Fruit fly (Drosophila melanogaster): Measurements from ENCODE around the gene png.

png gene

DNA sequence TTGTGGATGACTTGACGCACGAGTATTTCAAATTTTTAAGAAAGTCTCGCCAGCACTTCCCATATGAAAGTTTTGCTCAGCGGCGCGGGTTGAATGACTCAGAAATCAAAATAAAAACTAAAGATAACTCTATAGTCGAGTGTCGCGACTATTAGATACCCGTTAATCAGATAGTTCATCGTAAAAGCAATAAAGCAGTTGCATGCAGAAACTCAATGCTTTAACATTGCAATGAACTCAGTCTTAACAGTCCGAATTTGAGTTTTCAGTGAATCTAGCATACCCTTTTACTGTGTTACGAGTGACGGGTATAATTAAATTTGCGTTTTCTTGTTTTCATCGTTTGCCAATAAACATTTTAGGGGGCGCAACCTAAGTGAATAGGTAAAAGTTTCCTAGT lies 46.2 kb downstream of the png start:
- TF ChIP-seq CrebB (tag; optimal IDR thresholded peaks at IDR 0.05) (no peak), D19B (GFP tag; optimal IDR thresholded peaks at IDR 0.05) (peak; percentile 13), gem (tag; optimal IDR thresholded peaks at IDR 0.05) (peak; percentile 7), dmrt99B (tag; optimal IDR thresholded peaks at IDR 0.05) (peak; percentile 25), CG32772 (GFP tag; IDR thresholded peaks at IDR 0.05) (0 out of 2 replicates have a peak, but pooled peaks have one; percentile 11), CG17359 (tag; optimal IDR thresholded peaks at IDR 0.05) (peak; percentile 10), CG14860 (GFP tag; IDR thresholded peaks at IDR 0.05; ENCODE audit: partially characterized antibody) (no peak), Nf-YA (GFP tag; IDR thresholded peaks at IDR 0.05) (no peak), CG11247 (GFP tag; IDR thresholded peaks at IDR 0.05) (no peak), Spps (tag; optimal IDR thresholded peaks at IDR 0.05) (no peak), CG15696 (tag; optimal IDR thresholded peaks at IDR 0.05) (no peak), Atf3 (GFP tag; optimal IDR thresholded peaks at IDR 0.05) (no peak), CG1603 (tag; optimal IDR thresholded peaks at IDR 0.05) (peak; percentile 33), Sox102F (GFP tag; optimal IDR thresholded peaks at IDR 0.05) (peak; percentile 59), ci (GFP tag; IDR thresholded peaks at IDR 0.05) (peak; percentile 50; the same call in 2 of the 3 replicates), Med (GFP tag) (peak; percentile 49), zfh1 (GFP tag; IDR thresholded peaks at IDR 0.05) (0 out of 3 replicates have a peak, but pooled peaks have one; percentile 21), ken (GFP tag; IDR thresholded peaks at IDR 0.05) (0 out of 3 replicates have a peak, but pooled peaks have one; percentile 33)

DNA sequence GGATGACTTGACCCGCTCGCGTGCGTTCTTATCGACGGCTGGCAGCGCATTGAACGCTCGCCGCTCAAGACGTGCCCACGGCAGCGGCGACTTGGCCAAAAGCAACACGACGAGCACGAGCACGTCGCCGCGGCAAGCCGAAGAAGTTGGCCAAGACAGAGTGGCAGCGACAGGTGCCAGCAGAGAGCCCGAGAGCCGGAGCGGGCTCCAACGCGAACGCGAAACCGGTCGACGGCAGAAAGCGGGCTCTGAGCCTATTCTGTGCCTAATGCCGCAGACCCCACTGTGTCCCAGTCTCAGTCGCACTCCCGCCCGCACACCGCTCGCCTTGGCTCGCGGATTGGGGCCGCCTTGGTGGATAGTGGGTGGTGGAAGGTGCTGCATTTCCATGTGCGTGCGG lies 49.0 kb downstream of the png start:
- TF ChIP-seq nerfin-1 (tag; optimal IDR thresholded peaks at IDR 0.05) (no peak), CG12155 (GFP tag; optimal IDR thresholded peaks at IDR 0.05) (no peak), CG2712 (tag; optimal IDR thresholded peaks at IDR 0.05) (no peak), Ada2b (GFP tag; IDR thresholded peaks at IDR 0.05) (no peak), CG17612 (GFP tag; IDR thresholded peaks at IDR 0.05) (no peak), bowl (GFP tag; IDR thresholded peaks at IDR 0.05) (no peak), sens (GFP tag) (no peak), Adf1 (GFP tag; IDR thresholded peaks at IDR 0.05) (peak; percentile 30; the same call in 1 of the 2 replicates), unc-4 (GFP tag; IDR thresholded peaks at IDR 0.05; ENCODE audit: partially characterized antibody) (no peak), HLH4C (GFP tag; IDR thresholded peaks at IDR 0.05; ENCODE audit: partially characterized antibody) (no peak), CG7745 (tag; optimal IDR thresholded peaks at IDR 0.05) (no peak), chif (GFP tag; optimal IDR thresholded peaks at IDR 0.05) (no peak), slou (GFP tag; optimal IDR thresholded peaks at IDR 0.05) (no peak), mam (GFP tag; optimal IDR thresholded peaks at IDR 0.05) (no peak), amos (GFP tag; IDR thresholded peaks at IDR 0.05; ENCODE audit: partially characterized antibody) (no peak), Drgx (GFP tag; IDR thresholded peaks at IDR 0.05) (peak; percentile 42; the same call in 1 of the 2 replicates), lov (optimal IDR thresholded peaks at IDR 0.05) (no peak), lov (GFP tag; IDR thresholded peaks at IDR 0.05) (no peak), Mad (GFP tag; optimal IDR thresholded peaks at IDR 0.05) (no peak), Atf6 (GFP tag; IDR thresholded peaks at IDR 0.05) (no peak), CG12659 (GFP tag; optimal IDR thresholded peaks at IDR 0.05) (no peak), wek (GFP tag; optimal IDR thresholded peaks at IDR 0.05) (no peak), p53 (GFP tag; optimal IDR thresholded peaks at IDR 0.05) (peak; percentile 40), ash1 (GFP tag; optimal IDR thresholded peaks at IDR 0.05) (no peak), inv (GFP tag; IDR thresholded peaks at IDR 0.05; ENCODE audit: partially characterized antibody) (no peak), Six4 (GFP tag; optimal IDR thresholded peaks at IDR 0.05) (no peak), crol (GFP tag; IDR thresholded peaks at IDR 0.05) (peak; percentile 79), Blimp-1 (GFP tag; optimal IDR thresholded peaks at IDR 0.05) (peak; percentile 54), CG32767 (GFP tag; IDR thresholded peaks at IDR 0.05) (no peak), tin (GFP tag; optimal IDR thresholded peaks at IDR 0.05) (no peak), dati (GFP tag; IDR thresholded peaks at IDR 0.05) (no peak), CG14050 (GFP tag; IDR thresholded peaks at IDR 0.05) (no peak), CG9817 (tag; optimal IDR thresholded peaks at IDR 0.05) (no peak), H15 (GFP tag; IDR thresholded peaks at IDR 0.05) (no peak)
